Fruit fly (Drosophila melanogaster) whole organism, embryonic: ENCODE results near the gene Enoph.
A peak's percentile ranks its signal among the peaks of the same experiment; 100 is the strongest.

Source experiments
- Antp ChIP-seq: fragments of 200-800 bp; sonication (Bioruptor generic); optimal IDR thresholded peaks from 3 replicates; lab custom pipeline; 2016; ENCODE audit warnings: missing biosample characterization, missing genetic modification characterization
- CG11398 ChIP-seq: fragments of 200-800 bp; sonication (Bioruptor generic); optimal IDR thresholded peaks from 2 replicates; lab custom pipeline; 2016; ENCODE audit warnings: missing biosample characterization, missing genetic modification characterization
- CG11695 ChIP-seq: fragments of 200-800 bp; sonication (Bioruptor generic); IDR thresholded peaks from 3 replicates; pipeline ENCODE4 v1.3.6; 2022; ENCODE audit warnings: missing biosample characterization, missing genetic modification characterization
- CG12236 ChIP-seq: fragments of 200-800 bp; sonication (Bioruptor generic); optimal IDR thresholded peaks from 2 replicates; lab custom pipeline; 2016; ENCODE audit warnings: missing biosample characterization, missing genetic modification characterization
- CG14050 ChIP-seq: fragments of 200-800 bp; sonication (Bioruptor generic); IDR thresholded peaks from 3 replicates; pipeline ENCODE4 v1.3.6; 2022; ENCODE audit warnings: missing biosample characterization, missing genetic modification characterization
- CG14710 ChIP-seq: fragments of 200-800 bp; sonication (Bioruptor generic); optimal IDR thresholded peaks from 3 replicates; lab custom pipeline; 2019; ENCODE audit warnings: missing biosample characterization, mild to moderate bottlenecking, missing genetic modification characterization, moderate library complexity
- CG17612 ChIP-seq: fragments of 200-800 bp; sonication (Bioruptor generic); IDR thresholded peaks from 2 replicates; pipeline ENCODE4 v1.3.6; 2022; ENCODE audit warnings: missing biosample characterization, missing genetic modification characterization
- CG18011 ChIP-seq: fragments of 200-800 bp; sonication (Bioruptor generic); optimal IDR thresholded peaks from 2 replicates; lab custom pipeline; 2017; ENCODE audit warnings: missing biosample characterization, missing genetic modification characterization, mild to moderate bottlenecking, moderate library complexity, missing genotype
- CG18599 ChIP-seq: fragments of 200-800 bp; sonication (Bioruptor generic); optimal IDR thresholded peaks from 3 replicates; lab custom pipeline; 2017; ENCODE audit warnings: missing biosample characterization, missing genetic modification characterization, mild to moderate bottlenecking, moderate library complexity, missing genetic modification reagents
- CG2116 ChIP-seq: fragments of 200-800 bp; sonication (Bioruptor generic); optimal IDR thresholded peaks from 3 replicates; lab custom pipeline; 2018; ENCODE audit warnings: missing biosample characterization, mild to moderate bottlenecking, missing genetic modification characterization
- CG32772 ChIP-seq: fragments of 200-800 bp; sonication (Bioruptor generic); IDR thresholded peaks from 2 replicates; pipeline ENCODE4 v1.3.6; 2022; ENCODE audit warnings: missing biosample characterization, missing genetic modification characterization
- CG7987 ChIP-seq: fragments of 200-800 bp; sonication (Bioruptor generic); optimal IDR thresholded peaks from 2 replicates; lab custom pipeline; 2018; ENCODE audit warnings: missing biosample characterization, mild to moderate bottlenecking, missing genetic modification characterization, moderate library complexity
- CG8924 ChIP-seq: fragments of 200-800 bp; optimal IDR thresholded peaks from 3 replicates; lab custom pipeline; 2019; ENCODE audit warnings: missing biosample characterization, mild to moderate bottlenecking, missing genetic modification characterization, moderate library complexity
- CHES-1-like ChIP-seq: fragments of 200-800 bp; sonication (Bioruptor generic); optimal IDR thresholded peaks from 2 replicates; lab custom pipeline; 2016; ENCODE audit warnings: missing biosample characterization, missing genetic modification characterization
- D19B ChIP-seq: fragments of 200-800 bp; sonication (Bioruptor generic); optimal IDR thresholded peaks from 2 replicates; lab custom pipeline; 2017; ENCODE audit warnings: missing biosample characterization, mild to moderate bottlenecking, missing genetic modification characterization
- Deaf1 ChIP-seq: fragments of 200-800 bp; optimal IDR thresholded peaks from 3 replicates; lab custom pipeline; 2019; ENCODE audit warnings: missing biosample characterization, mild to moderate bottlenecking, missing genetic modification characterization, moderate library complexity
- Dip3 ChIP-seq: fragments of 200-800 bp; sonication (Bioruptor generic); optimal IDR thresholded peaks from 3 replicates; lab custom pipeline; 2016; ENCODE audit warnings: missing biosample characterization, missing genetic modification characterization
- E2f1 ChIP-seq: fragments of 200-800 bp; sonication (Bioruptor generic); IDR thresholded peaks from 2 replicates; pipeline ENCODE4 v1.3.6; 2022; ENCODE audit warnings: missing biosample characterization, missing genetic modification characterization
- Fer1 ChIP-seq: fragments of 200-800 bp; sonication (Bioruptor generic); optimal IDR thresholded peaks from 2 replicates; lab custom pipeline; 2017; ENCODE audit warnings: missing biosample characterization, mild to moderate bottlenecking, missing genetic modification characterization
- Hmx ChIP-seq: fragments of 200-800 bp; sonication (Bioruptor generic); optimal IDR thresholded peaks from 2 replicates; lab custom pipeline; 2016; ENCODE audit warnings: missing biosample characterization, missing genetic modification characterization
- MESR4 ChIP-seq: fragments of 200-800 bp; sonication (Bioruptor generic); optimal IDR thresholded peaks from 2 replicates; lab custom pipeline; 2018; ENCODE audit warnings: missing biosample characterization, mild to moderate bottlenecking, missing genetic modification characterization, moderate library complexity
- Meics ChIP-seq: fragments of 200-800 bp; sonication (Bioruptor generic); optimal IDR thresholded peaks from 2 replicates; lab custom pipeline; 2017; ENCODE audit warnings: missing biosample characterization, mild to moderate bottlenecking, missing genetic modification characterization
- NC2α ChIP-seq: fragments of 200-800 bp; sonication (Bioruptor generic); optimal IDR thresholded peaks from 2 replicates; lab custom pipeline; 2016; ENCODE audit warnings: missing biosample characterization, missing genetic modification characterization
- NC2β ChIP-seq: fragments of 200-800 bp; sonication (Bioruptor generic); optimal IDR thresholded peaks from 2 replicates; lab custom pipeline; 2016; ENCODE audit warnings: missing biosample characterization, missing genetic modification characterization
- Oli ChIP-seq: fragments of 200-800 bp; sonication (Bioruptor generic); optimal IDR thresholded peaks from 2 replicates; lab custom pipeline; 2018; ENCODE audit warnings: missing biosample characterization, mild to moderate bottlenecking, missing genetic modification characterization, moderate library complexity
- PHDP ChIP-seq: fragments of 200-800 bp; sonication (Bioruptor generic); optimal IDR thresholded peaks from 3 replicates; lab custom pipeline; 2018; ENCODE audit warnings: missing biosample characterization, mild to moderate bottlenecking, missing genetic modification characterization, moderate library complexity
- Six4 ChIP-seq: fragments of 200-800 bp; sonication (Bioruptor generic); optimal IDR thresholded peaks from 2 replicates; lab custom pipeline; 2016; ENCODE audit warnings: missing biosample characterization, missing genetic modification characterization
- ac ChIP-seq: fragments of 200-800 bp; sonication (Bioruptor generic); optimal IDR thresholded peaks from 3 replicates; lab custom pipeline; 2017; ENCODE audit warnings: missing biosample characterization, mild to moderate bottlenecking, missing genetic modification characterization
- al ChIP-seq: fragments of 200-800 bp; sonication (Bioruptor generic); IDR thresholded peaks from 2 replicates; pipeline ENCODE4 v1.3.6; 2022; ENCODE audit warnings: missing biosample characterization, missing genetic modification characterization
- ap ChIP-seq: fragments of 200-800 bp; sonication (Bioruptor generic); IDR thresholded peaks from 2 replicates; pipeline ENCODE4 v1.3.6; 2022; ENCODE audit warnings: missing biosample characterization, missing genetic modification characterization
- bcd ChIP-seq: fragments of 200-800 bp; sonication (Bioruptor generic); optimal IDR thresholded peaks from 2 replicates; lab custom pipeline; 2017; ENCODE audit warnings: missing biosample characterization, mild to moderate bottlenecking, missing genetic modification characterization
- chm ChIP-seq: fragments of 200-800 bp; sonication (Bioruptor generic); IDR thresholded peaks from 2 replicates; pipeline ENCODE4 v1.3.6; 2022; ENCODE audit warnings: missing biosample characterization, missing genetic modification characterization
- cwo ChIP-seq: fragments of 200-800 bp; sonication (Bioruptor generic); optimal IDR thresholded peaks from 3 replicates; lab custom pipeline; 2017; ENCODE audit warnings: missing biosample characterization, missing genetic modification characterization, mild to moderate bottlenecking, moderate library complexity, missing genetic modification reagents
- da ChIP-seq: fragments of 200-800 bp; sonication (Bioruptor generic); optimal IDR thresholded peaks from 2 replicates; lab custom pipeline; 2016; ENCODE audit warnings: missing biosample characterization, missing genetic modification characterization
- dmrt99B ChIP-seq: fragments of 200-800 bp; sonication (Bioruptor generic); optimal IDR thresholded peaks from 2 replicates; lab custom pipeline; 2018; ENCODE audit warnings: missing biosample characterization, mild to moderate bottlenecking, missing genetic modification characterization, moderate library complexity
- fd3F ChIP-seq: fragments of 200-800 bp; sonication (Bioruptor generic); optimal IDR thresholded peaks from 2 replicates; lab custom pipeline; 2018; ENCODE audit warnings: missing biosample characterization, mild to moderate bottlenecking, missing genetic modification characterization, moderate library complexity
- grn ChIP-seq: fragments of 200-800 bp; sonication (Bioruptor generic); optimal IDR thresholded peaks from 3 replicates; lab custom pipeline; 2017; ENCODE audit warnings: missing biosample characterization, missing genetic modification characterization
- gro ChIP-seq: fragments of 200-800 bp; sonication (Bioruptor generic); optimal IDR thresholded peaks from 2 replicates; lab custom pipeline; 2016; ENCODE audit warnings: missing biosample characterization, missing genetic modification characterization
- hkb ChIP-seq, 2 experiments: fragments of 200-800 bp in 1 of 2; fragments of >200 bp in 1 of 2; sonication (Bioruptor generic) in 1 of 2; IDR thresholded peaks in 1 of 2; optimal IDR thresholded peaks in 1 of 2; 2 replicates each; pipeline versions ENCODE4 v1.3.6 to Lab custom; 2017 to 2022; ENCODE audit warnings: missing biosample characterization in 1 of 2, missing genetic modification characterization in 1 of 2
- jigr1 ChIP-seq: fragments of 200-800 bp; sonication (Bioruptor generic); IDR thresholded peaks from 3 replicates; pipeline ENCODE4 v1.3.6; 2022; ENCODE audit warnings: missing biosample characterization, missing genetic modification characterization
- kah ChIP-seq: fragments of 200-800 bp; sonication (Bioruptor generic); optimal IDR thresholded peaks from 2 replicates; lab custom pipeline; 2018; ENCODE audit warnings: missing biosample characterization, mild to moderate bottlenecking, missing genetic modification characterization
- ken ChIP-seq: fragments of 200-800 bp; sonication (Bioruptor generic); IDR thresholded peaks from 3 replicates; pipeline ENCODE4 v1.3.6; 2022; ENCODE audit warnings: missing biosample characterization, missing genetic modification characterization
- nau ChIP-seq: fragments of 200-800 bp; sonication (Bioruptor generic); optimal IDR thresholded peaks from 3 replicates; lab custom pipeline; 2017; ENCODE audit warnings: missing biosample characterization, mild to moderate bottlenecking, missing genetic modification characterization, missing genetic modification reagents
- nerfin-1 ChIP-seq: fragments of 200-800 bp; sonication (Bioruptor generic); optimal IDR thresholded peaks from 3 replicates; lab custom pipeline; 2019; ENCODE audit warnings: missing biosample characterization, mild to moderate bottlenecking, missing genetic modification characterization, moderate library complexity
- nerfin-2 ChIP-seq: fragments of 200-800 bp; sonication (Bioruptor generic); IDR thresholded peaks from 2 replicates; pipeline ENCODE4 v1.3.6; 2022; ENCODE audit warnings: missing biosample characterization, missing genetic modification characterization; ENCODE audit not compliant: partially characterized antibody
- odd ChIP-seq: fragments of 200-800 bp; sonication (Bioruptor generic); optimal IDR thresholded peaks from 2 replicates; lab custom pipeline; 2017; ENCODE audit warnings: missing biosample characterization, mild to moderate bottlenecking, missing genetic modification characterization
- tap ChIP-seq: fragments of 200-800 bp; optimal IDR thresholded peaks from 3 replicates; lab custom pipeline; 2019; ENCODE audit warnings: missing biosample characterization, mild to moderate bottlenecking, missing genetic modification characterization, moderate library complexity
- twi ChIP-seq: fragments of 200-800 bp; optimal IDR thresholded peaks from 2 replicates; lab custom pipeline; 2019; ENCODE audit warnings: missing biosample characterization, mild to moderate bottlenecking, missing genetic modification characterization, moderate library complexity
- yki ChIP-seq: fragments of >200 bp; optimal IDR thresholded peaks from 3 replicates; lab custom pipeline; 2018

Gene Enoph

dm6 chr3R:5264251-5265098 lies 8.0 kb upstream of the Enoph start (continued):
- TF ChIP-seq Deaf1 (tag; lab: Kevin White, UChicago) (peak; percentile 98), Fer1 (GFP tag; lab: Kevin White, UChicago) (peak; percentile 58), CHES-1-like (GFP tag; lab: Kevin White, UChicago) (peak; percentile 31), CG7987 (peak; percentile 0), NC2β (GFP tag; lab: Kevin White, UChicago) (peak; percentile 31), Hmx (GFP tag; lab: Kevin White, UChicago) (no peak), fd3F (GFP tag; lab: Kevin White, UChicago) (peak; percentile 13), twi (tag; lab: Kevin White, UChicago) (peak; percentile 50), Antp (GFP tag; lab: Kevin White, UChicago) (peak; percentile 42), Meics (GFP tag; lab: Kevin White, UChicago) (peak; percentile 56), Dip3 (no peak), da (GFP tag; lab: Kevin White, UChicago) (no peak), jigr1 (no peak), E2f1 (no peak), al (no peak), CG17612 (GFP tag; lab: Robert Waterston, UW) (no peak), ken (no peak), NC2α (peak; percentile 49), CG18599 (GFP tag; lab: Kevin White, UChicago) (peak; percentile 66), cwo (GFP tag; lab: Kevin White, UChicago) (peak; percentile 61), nau (GFP tag; lab: Kevin White, UChicago) (peak; percentile 30), ap (GFP tag; lab: Robert Waterston, UW) (no peak), gro (GFP tag; lab: Kevin White, UChicago) (peak; percentile 46), bcd (no peak), tap (tag; lab: Kevin White, UChicago) (peak; percentile 40), yki (lab: Kevin White, UChicago) (peak; percentile 35), kah (GFP tag; lab: Kevin White, UChicago) (no peak), CG11695 (GFP tag; lab: Robert Waterston, UW) (no peak), CG11398 (GFP tag; lab: Kevin White, UChicago) (no peak), CG14050 (GFP tag; lab: Robert Waterston, UW) (no peak), CG8924 (tag; lab: Kevin White, UChicago) (peak; percentile 79), ac (GFP tag; lab: Kevin White, UChicago) (no peak), hkb (optimal IDR thresholded peaks at IDR 0.05; lab: Kevin White, UChicago) (peak; percentile 50), hkb (GFP tag; IDR thresholded peaks at IDR 0.05; lab: Robert Waterston, UW) (0 out of 2 replicates have a peak, but pooled peaks have one; percentile 11), Oli (tag; lab: Kevin White, UChicago) (peak; percentile 45), Six4 (no peak), CG14710 (tag; lab: Kevin White, UChicago) (peak; percentile 32), PHDP (tag; lab: Kevin White, UChicago) (peak; percentile 6), dmrt99B (tag; lab: Kevin White, UChicago) (peak; percentile 54), D19B (GFP tag; lab: Kevin White, UChicago) (peak; percentile 39), CG2116 (peak; percentile 32), odd (peak; percentile 45), grn (GFP tag; lab: Kevin White, UChicago) (peak; percentile 23), nerfin-2 (GFP tag; lab: Robert Waterston, UW) (no peak), nerfin-1 (tag; lab: Kevin White, UChicago) (no peak), chm (GFP tag; lab: Robert Waterston, UW) (no peak), CG32772 (GFP tag; lab: Robert Waterston, UW) (no peak), MESR4 (no peak), CG18011 (GFP tag; lab: Kevin White, UChicago) (no peak), CG12236 (no peak)
